Fruit fly (Drosophila melanogaster): ENCODE results near the gene mtd.

dm6 chr3R:5326166-5326565 lies 24.1 kb downstream of the mtd start:
- TF ChIP-seq Snoo (tag; optimal IDR thresholded peaks at IDR 0.05) (no peak), CG17806 (tag; optimal IDR thresholded peaks at IDR 0.05) (no peak), CG34367 (tag; optimal IDR thresholded peaks at IDR 0.05) (no peak), CG12605 (GFP tag; IDR thresholded peaks at IDR 0.05) (no peak), CG10348 (GFP tag; IDR thresholded peaks at IDR 0.05) (no peak), Pif1A (GFP tag; optimal IDR thresholded peaks at IDR 0.05) (no peak), rn (GFP tag; IDR thresholded peaks at IDR 0.05) (no peak)

All from whole organism, pupa.